Fruit fly (Drosophila melanogaster): ENCODE results near the gene pira.

Gene pira

dm6 chrX:12752196-12752595 lies 11.2 kb downstream of the pira start (continued):
- TF ChIP-seq Optix (GFP tag; IDR thresholded peaks at IDR 0.05) (peak; percentile 98), org-1 (GFP tag; optimal IDR thresholded peaks at IDR 0.05) (peak; percentile 98), Dek (tag; optimal IDR thresholded peaks at IDR 0.05) (peak; percentile 99), CG15696 (tag; optimal IDR thresholded peaks at IDR 0.05) (peak; percentile 96), CHES-1-like (GFP tag; optimal IDR thresholded peaks at IDR 0.05) (peak; percentile 100), gem (tag; optimal IDR thresholded peaks at IDR 0.05) (peak; percentile 100), nau (GFP tag; optimal IDR thresholded peaks at IDR 0.05) (peak; percentile 97), CG11093 (GFP tag; IDR thresholded peaks at IDR 0.05) (peak; percentile 98), Doc2 (GFP tag; IDR thresholded peaks at IDR 0.05) (peak; percentile 97), CG1233 (GFP tag; optimal IDR thresholded peaks at IDR 0.05) (peak; percentile 88), oc (tag; optimal IDR thresholded peaks at IDR 0.05) (peak; percentile 98), sna (GFP tag; IDR thresholded peaks at IDR 0.05; ENCODE audit: partially characterized antibody) (no peak), Bgb (GFP tag; IDR thresholded peaks at IDR 0.05; ENCODE audit: partially characterized antibody) (0 out of 2 replicates have a peak, but pooled peaks have one; percentile 6), CG31441 (GFP tag; IDR thresholded peaks at IDR 0.05) (peak; percentile 98), CG10274 (GFP tag; optimal IDR thresholded peaks at IDR 0.05) (peak; percentile 96), stc (GFP tag; IDR thresholded peaks at IDR 0.05) (peak; percentile 98), CG8478 (optimal IDR thresholded peaks at IDR 0.05) (peak; percentile 33), CG9817 (tag; optimal IDR thresholded peaks at IDR 0.05) (peak; percentile 99), Mes4 (GFP tag; optimal IDR thresholded peaks at IDR 0.05) (peak; percentile 99), CG13775 (GFP tag; optimal IDR thresholded peaks at IDR 0.05) (peak; percentile 99), CG2199 (GFP tag; IDR thresholded peaks at IDR 0.05) (peak; percentile 99), CG9876 (GFP tag; optimal IDR thresholded peaks at IDR 0.05) (peak; percentile 99), usp (GFP tag; optimal IDR thresholded peaks at IDR 0.05) (no peak), Lhr (GFP tag; optimal IDR thresholded peaks at IDR 0.05) (peak; percentile 98), ato (GFP tag; IDR thresholded peaks at IDR 0.05; ENCODE audit: partially characterized antibody) (no peak), Dip3 (GFP tag; optimal IDR thresholded peaks at IDR 0.05) (peak; percentile 100), CG18011 (GFP tag; optimal IDR thresholded peaks at IDR 0.05) (peak; percentile 91), CG11456 (GFP tag; IDR thresholded peaks at IDR 0.05) (peak; percentile 99), bigmax (GFP tag; optimal IDR thresholded peaks at IDR 0.05) (peak; percentile 81), Ssrp (tag; optimal IDR thresholded peaks at IDR 0.05) (peak; percentile 99), inv (GFP tag; IDR thresholded peaks at IDR 0.05; ENCODE audit: partially characterized antibody) (no peak), CG7357 (GFP tag; IDR thresholded peaks at IDR 0.05) (peak; percentile 96), exex (tag; optimal IDR thresholded peaks at IDR 0.05) (peak; percentile 91), CG1602 (GFP tag; optimal IDR thresholded peaks at IDR 0.05) (peak; percentile 99), odd (GFP tag; optimal IDR thresholded peaks at IDR 0.05) (peak; percentile 96), CG9727 (GFP tag; optimal IDR thresholded peaks at IDR 0.05) (peak; percentile 99), Opbp (GFP tag; IDR thresholded peaks at IDR 0.05; ENCODE audit: partially characterized antibody) (no peak), abd-A (tag; optimal IDR thresholded peaks at IDR 0.05) (peak; percentile 91), Hmx (GFP tag; optimal IDR thresholded peaks at IDR 0.05) (peak; percentile 98), Rfx (GFP tag; IDR thresholded peaks at IDR 0.05) (peak; percentile 99), Hand (GFP tag; optimal IDR thresholded peaks at IDR 0.05) (peak; percentile 98), CG6765 (GFP tag; optimal IDR thresholded peaks at IDR 0.05) (peak; percentile 98), B-H2 (GFP tag; optimal IDR thresholded peaks at IDR 0.05) (peak; percentile 94), CG12155 (GFP tag; optimal IDR thresholded peaks at IDR 0.05) (peak; percentile 99), CG12299 (tag; optimal IDR thresholded peaks at IDR 0.05) (peak; percentile 97), CG4820 (GFP tag; optimal IDR thresholded peaks at IDR 0.05) (peak; percentile 99), emc (GFP tag; optimal IDR thresholded peaks at IDR 0.05) (peak; percentile 99), CG13287 (GFP tag; IDR thresholded peaks at IDR 0.05; ENCODE audit: partially characterized antibody) (no peak), schlank (tag; optimal IDR thresholded peaks at IDR 0.05) (peak; percentile 97), CG11723 (GFP tag; optimal IDR thresholded peaks at IDR 0.05) (peak; percentile 99), dimm (GFP tag; IDR thresholded peaks at IDR 0.05) (peak; percentile 97)

Measured in whole organism, embryonic.